Worm (Caenorhabditis elegans) whole organism, L1 larva: Measurements from ENCODE around the gene Y54F10BM.3.
A peak's percentile ranks its signal among the peaks of the same experiment; 100 is the strongest.

Experiments
- C16A3.4 ChIP-seq: fragments of 150-350 bp; optimal IDR thresholded peaks from 2 replicates; lab custom pipeline; 2014; ENCODE audit warnings: missing biosample characterization, missing genetic modification characterization
- C34B4.2 ChIP-seq: sonication (generic microtip); optimal IDR thresholded peaks from 2 replicates; lab custom pipeline; 2017; ENCODE audit warnings: mild to moderate bottlenecking, missing genetic modification characterization, missing compliant biosample characterization
- aha-1 ChIP-seq: fragments of 150-350 bp; optimal IDR thresholded peaks from 2 replicates; lab custom pipeline; 2014; ENCODE audit warnings: missing biosample characterization, missing genetic modification characterization
- aly-2 ChIP-seq: fragments of 150-350 bp; optimal IDR thresholded peaks from 2 replicates; lab custom pipeline; 2014; ENCODE audit warnings: missing biosample characterization, missing genetic modification characterization
- ceh-63 ChIP-seq: fragments of 200-800 bp; sonication (Bioruptor generic); optimal IDR thresholded peaks from 2 replicates; lab custom pipeline; 2018; ENCODE audit warnings: mild to moderate bottlenecking, missing genetic modification characterization, missing compliant biosample characterization
- ceh-8 ChIP-seq: fragments of 200-800 bp; sonication (Bioruptor generic); optimal IDR thresholded peaks from 2 replicates; lab custom pipeline; 2018; ENCODE audit warnings: mild to moderate bottlenecking, missing genetic modification characterization, moderate library complexity, missing compliant biosample characterization
- ceh-88 ChIP-seq: fragments of 200-800 bp; sonication (Bioruptor generic); IDR thresholded peaks from 2 replicates; pipeline ENCODE4 v1.3.6; 2022; ENCODE audit warnings: missing genetic modification characterization, missing compliant biosample characterization
- ces-1 ChIP-seq: fragments of 150-350 bp; optimal IDR thresholded peaks from 2 replicates; lab custom pipeline; 2014; ENCODE audit warnings: missing biosample characterization, missing genetic modification reagents, missing genetic modification characterization
- dsc-1 ChIP-seq: sonication (generic microtip); optimal IDR thresholded peaks from 2 replicates; lab custom pipeline; 2016; ENCODE audit warnings: mild to moderate bottlenecking, missing genetic modification characterization, missing compliant biosample characterization
- efl-1 ChIP-seq, 4 experiments: fragments of 150-350 bp; optimal IDR thresholded peaks in 3 of 4; peaks in 1 of 4; 1 replicate in 1 of 4; 2 replicates in 3 of 4; lab custom pipeline; 2014; ENCODE audit warnings: missing biosample characterization in 2 of 4, missing genetic modification characterization in 2 of 4, missing genetic modification reagents in 2 of 4
- efl-3 ChIP-seq: fragments of 200-800 bp; sonication (Bioruptor generic); optimal IDR thresholded peaks from 2 replicates; lab custom pipeline; 2018; ENCODE audit warnings: mild to moderate bottlenecking, missing genetic modification characterization, missing compliant biosample characterization
- egl-27 ChIP-seq, 2 experiments: fragments of 150-350 bp in 1 of 2; sonication (generic microtip); optimal IDR thresholded peaks; 3 replicates each; lab custom pipeline; 2017 to 2018; ENCODE audit warnings: missing biosample characterization in 2 of 2, missing genetic modification characterization in 2 of 2, missing genetic modification reagents in 2 of 2
- elt-2 ChIP-seq: sonication (generic microtip); optimal IDR thresholded peaks from 2 replicates; lab custom pipeline; 2016; ENCODE audit warnings: missing genetic modification characterization, mild to moderate bottlenecking, inconsistent platforms, missing compliant biosample characterization, missing genetic modification reagents
- elt-3 ChIP-seq, 6 experiments: fragments of 150-350 bp in 1 of 6; sonication (generic microtip); optimal IDR thresholded peaks; 2 replicates each; lab custom pipeline; 2017 to 2018; ENCODE audit warnings: missing biosample characterization in 6 of 6, missing genetic modification characterization in 6 of 6, inconsistent platforms in 1 of 6
- fkh-8 ChIP-seq: sonication (generic microtip); optimal IDR thresholded peaks from 2 replicates; lab custom pipeline; 2016; ENCODE audit warnings: mild to moderate bottlenecking, missing genetic modification characterization, missing compliant biosample characterization
- hlh-17 ChIP-seq: fragments of 200-800 bp; sonication (Bioruptor generic); optimal IDR thresholded peaks from 2 replicates; lab custom pipeline; 2018; ENCODE audit warnings: missing genetic modification characterization, mild to moderate bottlenecking, missing compliant biosample characterization, moderate library complexity, borderline replicate concordance
- hpl-2 ChIP-seq: fragments of 150-350 bp; optimal IDR thresholded peaks from 2 replicates; lab custom pipeline; 2014; ENCODE audit warnings: missing biosample characterization, missing genetic modification reagents, missing genetic modification characterization
- irx-1 ChIP-seq: sonication (generic microtip); optimal IDR thresholded peaks from 2 replicates; lab custom pipeline; 2016; ENCODE audit warnings: missing genetic modification characterization, missing compliant biosample characterization
- lir-3 ChIP-seq: sonication (generic microtip); optimal IDR thresholded peaks from 2 replicates; lab custom pipeline; 2016; ENCODE audit warnings: mild to moderate bottlenecking, missing genetic modification characterization, moderate library complexity, missing compliant biosample characterization; ENCODE audit not compliant: poor library complexity
- lsy-2 ChIP-seq, 2 experiments: fragments of 150-350 bp; optimal IDR thresholded peaks; 2 replicates each; lab custom pipeline; 2014; ENCODE audit warnings: missing biosample characterization in 2 of 2, missing genetic modification characterization in 2 of 2
- mdl-1 ChIP-seq, 2 experiments: fragments of 150-350 bp; optimal IDR thresholded peaks; 2 replicates each; lab custom pipeline; 2014 to 2017; ENCODE audit warnings: missing biosample characterization in 2 of 2, missing genetic modification characterization in 2 of 2, inconsistent platforms in 1 of 2
- mef-2 ChIP-seq: fragments of 150-350 bp; optimal IDR thresholded peaks from 2 replicates; lab custom pipeline; 2014; ENCODE audit warnings: missing biosample characterization, missing genetic modification characterization
- mep-1 ChIP-seq: fragments of 150-350 bp; optimal IDR thresholded peaks from 2 replicates; lab custom pipeline; 2014; ENCODE audit warnings: missing biosample characterization, missing genetic modification characterization
- nhr-11 ChIP-seq: fragments of 150-350 bp; optimal IDR thresholded peaks from 2 replicates; lab custom pipeline; 2014; ENCODE audit warnings: missing biosample characterization, missing genetic modification characterization
- nhr-12 ChIP-seq: sonication (generic microtip); optimal IDR thresholded peaks from 2 replicates; lab custom pipeline; 2017; ENCODE audit warnings: missing biosample characterization, missing genetic modification characterization
- nhr-19 ChIP-seq: fragments of 200-800 bp; sonication (Bioruptor generic); conservative IDR thresholded peaks from 2 replicates; pipeline ENCODE4 v1.3.6; 2022; ENCODE audit warnings: missing genetic modification characterization, missing compliant biosample characterization
- nhr-20 ChIP-seq: sonication (generic microtip); optimal IDR thresholded peaks from 2 replicates; lab custom pipeline; 2016; ENCODE audit warnings: mild to moderate bottlenecking, missing genetic modification characterization, missing compliant biosample characterization
- nhr-28 ChIP-seq: fragments of 150-350 bp; optimal IDR thresholded peaks from 2 replicates; lab custom pipeline; 2014; ENCODE audit warnings: missing biosample characterization, missing genetic modification characterization
- nhr-71 ChIP-seq: sonication (generic microtip); optimal IDR thresholded peaks from 2 replicates; lab custom pipeline; 2016; ENCODE audit warnings: mild to moderate bottlenecking, missing genetic modification characterization, moderate library complexity, missing compliant biosample characterization
- nhr-76 ChIP-seq: sonication (generic microtip); optimal IDR thresholded peaks from 2 replicates; lab custom pipeline; 2017; ENCODE audit warnings: missing biosample characterization, missing genetic modification characterization
- nhr-85 ChIP-seq: sonication (generic microtip); peaks from one replicate; lab custom pipeline; 2016; ENCODE audit warnings: missing genetic modification characterization, inconsistent platforms, missing compliant biosample characterization
- pag-3 ChIP-seq: sonication (generic microtip); optimal IDR thresholded peaks from 2 replicates; lab custom pipeline; 2017; ENCODE audit warnings: missing genetic modification characterization, mild to moderate bottlenecking, missing compliant biosample characterization, antibody characterized with exemption, borderline replicate concordance; ENCODE audit not compliant: insufficient read depth
- pqm-1 ChIP-seq: sonication (generic microtip); optimal IDR thresholded peaks from 3 replicates; lab custom pipeline; 2017; ENCODE audit warnings: missing biosample characterization, missing genetic modification characterization
- rnt-1 ChIP-seq: sonication (generic microtip); optimal IDR thresholded peaks from 2 replicates; lab custom pipeline; 2016; ENCODE audit warnings: mild to moderate bottlenecking, missing genetic modification characterization, moderate library complexity, missing compliant biosample characterization
- skn-1 ChIP-seq: fragments of 150-350 bp; optimal IDR thresholded peaks from 2 replicates; lab custom pipeline; 2014; ENCODE audit warnings: missing biosample characterization, missing genetic modification characterization
- snpc-4 ChIP-seq: fragments of 150-350 bp; optimal IDR thresholded peaks from 2 replicates; lab custom pipeline; 2014; ENCODE audit warnings: missing biosample characterization, missing genetic modification characterization
- sup-37 ChIP-seq: fragments of 200-800 bp; sonication (Bioruptor generic); optimal IDR thresholded peaks from 2 replicates; lab custom pipeline; 2018; ENCODE audit warnings: mild to moderate bottlenecking, missing genetic modification characterization, missing compliant biosample characterization
- tlp-1 ChIP-seq: fragments of 150-350 bp; optimal IDR thresholded peaks from 2 replicates; lab custom pipeline; 2014; ENCODE audit warnings: missing biosample characterization, missing genetic modification characterization
- unc-30 ChIP-seq: sonication (generic microtip); optimal IDR thresholded peaks from 2 replicates; lab custom pipeline; 2017; ENCODE audit warnings: missing biosample characterization, missing genetic modification characterization
- unc-62 ChIP-seq: fragments of 150-350 bp; optimal IDR thresholded peaks from 2 replicates; lab custom pipeline; 2014; ENCODE audit warnings: missing biosample characterization, missing genetic modification reagents, missing genetic modification characterization
- vab-15 ChIP-seq: sonication (generic microtip); optimal IDR thresholded peaks from 2 replicates; lab custom pipeline; 2017; ENCODE audit warnings: missing genotype, mild to moderate bottlenecking, missing genetic modification characterization, missing compliant biosample characterization
- ztf-11 ChIP-seq, 2 experiments: sonication (generic microtip); optimal IDR thresholded peaks; 2 replicates each; lab custom pipeline; 2016 to 2017; ENCODE audit warnings: missing genetic modification characterization in 2 of 2, missing biosample characterization in 1 of 2, missing compliant biosample characterization in 1 of 2

The Y54F10BM.3 gene

ce11 chrIII:2280569-2280968 is 1.3 kb upstream of the Y54F10BM.3 start, which contains the start of gene Y54F10BM.22 (continued):
- TF ChIP-seq lsy-2 (tag; optimal IDR thresholded peaks at IDR 0.05; lab: Kevin White, UChicago) = no peak
- no peak for TF ChIP-seq unc-62 (GFP tag; lab: Kevin White, UChicago)
- no peak for TF ChIP-seq mep-1 (tag; lab: Kevin White, UChicago)
- TF ChIP-seq irx-1 = no peak
- TF ChIP-seq nhr-19 = no peak
- no peak for TF ChIP-seq lir-3 (tag; lab: Kevin White, UChicago)
- TF ChIP-seq snpc-4 (tag; lab: Kevin White, UChicago) = no peak
- TF ChIP-seq elt-2 (tag; lab: Kevin White, UChicago) = no peak
- TF ChIP-seq nhr-12 (tag; lab: Kevin White, UChicago) = no peak
- TF ChIP-seq nhr-28 (tag; lab: Kevin White, UChicago) = no peak
- TF ChIP-seq mdl-1 (tag; optimal IDR thresholded peaks at IDR 0.05; lab: Kevin White, UChicago) = no peak
- no peak for TF ChIP-seq ceh-63
- no peak for TF ChIP-seq rnt-1 (tag; lab: Kevin White, UChicago)
- no peak for TF ChIP-seq aly-2 (tag; lab: Kevin White, UChicago)
- TF ChIP-seq nhr-85 (tag; lab: Kevin White, UChicago) = peak; percentile 82
- no peak for TF ChIP-seq vab-15 (tag; lab: Kevin White, UChicago)
- no peak for TF ChIP-seq tlp-1 (tag; lab: Kevin White, UChicago)
- no peak for TF ChIP-seq sup-37
- no peak for TF ChIP-seq hlh-17 (GFP tag; lab: Kevin White, UChicago)
- TF ChIP-seq elt-3 (tag; optimal IDR thresholded peaks at IDR 0.05; lab: Kevin White, UChicago) = peak in 2 of 6 experiments; percentile 41 to 83
- no peak for TF ChIP-seq nhr-11 (tag; lab: Kevin White, UChicago)
- TF ChIP-seq fkh-8 (tag; lab: Kevin White, UChicago) = no peak
- TF ChIP-seq C34B4.2 (tag; lab: Kevin White, UChicago) = no peak

ce11 chrIII:2283341-2283847 is 1.6 kb downstream of the Y54F10BM.3 start:
- TF ChIP-seq sup-37 (no peak), elt-2 (tag; lab: Kevin White, UChicago) (no peak), mdl-1 (tag; optimal IDR thresholded peaks at IDR 0.05; lab: Kevin White, UChicago) (no peak), ceh-88 (GFP tag; lab: Robert Waterston, UW) (no peak), pqm-1 (no peak), nhr-71 (tag; lab: Kevin White, UChicago) (no peak), ceh-8 (GFP tag; lab: Kevin White, UChicago) (no peak), efl-3 (GFP tag; lab: Kevin White, UChicago) (no peak), aha-1 (tag; lab: Kevin White, UChicago) (no peak), mef-2 (tag; lab: Kevin White, UChicago) (no peak), hpl-2 (GFP tag; lab: Kevin White, UChicago) (no peak), C34B4.2 (tag; lab: Kevin White, UChicago) (no peak), aly-2 (tag; lab: Kevin White, UChicago) (no peak), efl-1 (optimal IDR thresholded peaks at IDR 0.05; lab: Kevin White, UChicago) (no peak), efl-1 (GFP tag; optimal IDR thresholded peaks at IDR 0.05 in 1 of 2; lab: Kevin White, UChicago) (no peak), tlp-1 (tag; lab: Kevin White, UChicago) (no peak), skn-1 (tag; lab: Kevin White, UChicago) (no peak), pag-3 (no peak), nhr-20 (tag; lab: Kevin White, UChicago) (no peak), unc-30 (no peak), ces-1 (GFP tag; lab: Kevin White, UChicago) (no peak)
- TF ChIP-seq, all 84 proteins: peak for 0

ce11 chrIII:2288261-2288660 is 6.4 kb downstream of the Y54F10BM.3 start:
- no peak for TF ChIP-seq ztf-11 (tag; optimal IDR thresholded peaks at IDR 0.05; lab: Kevin White, UChicago)
- no peak for TF ChIP-seq nhr-76 (tag; lab: Kevin White, UChicago)
- no peak for TF ChIP-seq C16A3.4 (tag; lab: Kevin White, UChicago)
- no peak for TF ChIP-seq dsc-1
- no peak for TF ChIP-seq egl-27 (tag; optimal IDR thresholded peaks at IDR 0.05; lab: Kevin White, UChicago)
